4 worm cellular contexts compared by ENCODE assay signal in genomic region chrX:4007724-4008123, ce11.
TF ChIP-seq lines count a peak whose summit lies in the region.

No protein-coding gene starts in this region.

TF ChIP-seq in whole organism, L1 larva, 84 proteins besides CTCF, POLR2A, EP300 and RAD21 (continued from another document):
- TF ChIP-seq nhr-71 (tag; optimal IDR thresholded peaks at IDR 0.05; lab: Kevin White, UChicago) (peak; percentile 77), ceh-63 (GFP tag; optimal IDR thresholded peaks at IDR 0.05; lab: Kevin White, UChicago) (no peak), hlh-4 (tag; optimal IDR thresholded peaks at IDR 0.05; lab: Kevin White, UChicago) (no peak), lin-13 (GFP tag; optimal IDR thresholded peaks at IDR 0.05; lab: Kevin White, UChicago) (peak; percentile 15), ztf-11 (tag; optimal IDR thresholded peaks at IDR 0.05; lab: Kevin White, UChicago) (no peak), jun-1 (tag; optimal IDR thresholded peaks at IDR 0.05; lab: Kevin White, UChicago) (no peak), hpl-2 (GFP tag; optimal IDR thresholded peaks at IDR 0.05; lab: Kevin White, UChicago) (peak; percentile 88), skn-1 (tag; optimal IDR thresholded peaks at IDR 0.05; lab: Kevin White, UChicago) (no peak), mep-1 (tag; optimal IDR thresholded peaks at IDR 0.05; lab: Kevin White, UChicago) (peak; percentile 29), ces-1 (GFP tag; optimal IDR thresholded peaks at IDR 0.05; lab: Kevin White, UChicago) (no peak), ets-5 (GFP tag; IDR thresholded peaks at IDR 0.05; lab: Robert Waterston, UW) (no peak), elt-2 (tag; optimal IDR thresholded peaks at IDR 0.05; lab: Kevin White, UChicago) (peak; percentile 95), lsy-2 (tag; optimal IDR thresholded peaks at IDR 0.05; lab: Kevin White, UChicago) (peak; percentile 14 to 29), snu-23 (GFP tag; optimal IDR thresholded peaks at IDR 0.05; lab: Kevin White, UChicago) (peak; percentile 45), lin-14 (GFP tag; optimal IDR thresholded peaks at IDR 0.05; lab: Kevin White, UChicago) (peak; percentile 44), egl-13 (tag; optimal IDR thresholded peaks at IDR 0.05; lab: Kevin White, UChicago) (no peak)

TF ChIP-seq in whole organism, L2 larva, 48 proteins besides CTCF, POLR2A, EP300 and RAD21 (continued from another document):
- TF ChIP-seq nhr-10 (tag; optimal IDR thresholded peaks at IDR 0.05; lab: Kevin White, UChicago) (no peak), nhr-21 (tag; optimal IDR thresholded peaks at IDR 0.05; lab: Kevin White, UChicago) (peak; percentile 27), sma-9 (GFP tag; optimal IDR thresholded peaks at IDR 0.05; lab: Kevin White, UChicago) (peak; percentile 76), sma-9 (tag; optimal IDR thresholded peaks at IDR 0.05; lab: Kevin White, UChicago) (no peak), zag-1 (tag; optimal IDR thresholded peaks at IDR 0.05; lab: Kevin White, UChicago) (no peak), R02D3.7 (tag; optimal IDR thresholded peaks at IDR 0.05; lab: Kevin White, UChicago) (no peak), gmeb-1 (tag; optimal IDR thresholded peaks at IDR 0.05; lab: Kevin White, UChicago) (peak; percentile 72), Y55F3AM.14 (GFP tag; optimal IDR thresholded peaks at IDR 0.05; lab: Kevin White, UChicago) (no peak), sma-3 (GFP tag; optimal IDR thresholded peaks at IDR 0.05; lab: Kevin White, UChicago) (peak; percentile 71), lin-39 (tag; optimal IDR thresholded peaks at IDR 0.05; lab: Kevin White, UChicago) (no peak), lin-13 (GFP tag; optimal IDR thresholded peaks at IDR 0.05; lab: Kevin White, UChicago) (peak; percentile 41), unc-62 (GFP tag; optimal IDR thresholded peaks at IDR 0.05; lab: Kevin White, UChicago) (no peak), ceh-82 (tag; optimal IDR thresholded peaks at IDR 0.05; lab: Kevin White, UChicago) (no peak), mdl-1 (tag; optimal IDR thresholded peaks at IDR 0.05; lab: Kevin White, UChicago) (no peak), nhr-11 (tag; optimal IDR thresholded peaks at IDR 0.05; lab: Kevin White, UChicago) (no peak), nhr-12 (tag; optimal IDR thresholded peaks at IDR 0.05; lab: Kevin White, UChicago) (no peak), mbf-1 (tag; optimal IDR thresholded peaks at IDR 0.05; lab: Kevin White, UChicago) (no peak), ceh-16 (tag; optimal IDR thresholded peaks at IDR 0.05; lab: Kevin White, UChicago) (no peak), blmp-1 (tag; optimal IDR thresholded peaks at IDR 0.05; lab: Kevin White, UChicago; ENCODE audit: insufficient read depth) (no peak), nhr-6 (tag; optimal IDR thresholded peaks at IDR 0.05; lab: Kevin White, UChicago) (no peak), snpc-4 (tag; optimal IDR thresholded peaks at IDR 0.05; lab: Kevin White, UChicago) (no peak), elt-3 (tag; optimal IDR thresholded peaks at IDR 0.05; lab: Kevin White, UChicago) (no peak), peb-1 (tag; optimal IDR thresholded peaks at IDR 0.05; lab: Kevin White, UChicago) (no peak), nhr-25 (tag; optimal IDR thresholded peaks at IDR 0.05; lab: Kevin White, UChicago) (peak; percentile 73), unc-55 (GFP tag; optimal IDR thresholded peaks at IDR 0.05; lab: Kevin White, UChicago) (no peak), nhr-237 (tag; optimal IDR thresholded peaks at IDR 0.05; lab: Kevin White, UChicago) (no peak)

TF ChIP-seq in whole organism, L4 larva, 104 proteins besides CTCF, POLR2A, EP300 and RAD21 (continued from another document):
- no peak for TF ChIP-seq R02D3.7 (tag; optimal IDR thresholded peaks at IDR 0.05; lab: Kevin White, UChicago)
- peak in 1 of 2 experiments; percentile 59 for TF ChIP-seq lsy-2 (tag; optimal IDR thresholded peaks at IDR 0.05; lab: Kevin White, UChicago)
- TF ChIP-seq daf-16 (GFP tag; optimal IDR thresholded peaks at IDR 0.05; lab: Kevin White, UChicago) = peak in 1 of 2 experiments; percentile 80
- TF ChIP-seq daf-16 (tag; optimal IDR thresholded peaks at IDR 0.05; lab: Kevin White, UChicago) = peak; percentile 94
- peak in 1 of 2 experiments; percentile 44 for TF ChIP-seq hif-1 (tag; optimal IDR thresholded peaks at IDR 0.05; lab: Kevin White, UChicago)
- TF ChIP-seq mep-1 (tag; optimal IDR thresholded peaks at IDR 0.05; lab: Kevin White, UChicago) = peak; percentile 91
- no peak for TF ChIP-seq daf-12 (tag; optimal IDR thresholded peaks at IDR 0.05; lab: Kevin White, UChicago)
- TF ChIP-seq lin-38 (GFP tag; IDR thresholded peaks at IDR 0.05; lab: Robert Waterston, UW) = no peak
- TF ChIP-seq fkh-10 (GFP tag; optimal IDR thresholded peaks at IDR 0.05; lab: Kevin White, UChicago) = no peak
- TF ChIP-seq T20F7.1 (GFP tag; optimal IDR thresholded peaks at IDR 0.05; lab: Kevin White, UChicago) = peak; percentile 76
- TF ChIP-seq ceh-20 (GFP tag; IDR thresholded peaks at IDR 0.05; lab: Robert Waterston, UW) = peak; percentile 79
- peak; percentile 69 for TF ChIP-seq php-3 (GFP tag; IDR thresholded peaks at IDR 0.05; lab: Robert Waterston, UW)
- TF ChIP-seq ztf-7 (tag; optimal IDR thresholded peaks at IDR 0.05; lab: Kevin White, UChicago) = peak; percentile 98
- no peak for TF ChIP-seq egl-27 (tag; optimal IDR thresholded peaks at IDR 0.05; lab: Kevin White, UChicago)
- peak; percentile 61 for TF ChIP-seq nhr-10 (tag; optimal IDR thresholded peaks at IDR 0.05; lab: Kevin White, UChicago)
- TF ChIP-seq lin-1 (GFP tag; IDR thresholded peaks at IDR 0.05; lab: Robert Waterston, UW) = peak; percentile 49
- peak; percentile 87 for TF ChIP-seq tra-1 (GFP tag; IDR thresholded peaks at IDR 0.05; lab: Robert Waterston, UW)
- TF ChIP-seq F37D6.2 (tag; optimal IDR thresholded peaks at IDR 0.05; lab: Kevin White, UChicago) = no peak
- peak; percentile 92 for TF ChIP-seq nhr-28 (tag; optimal IDR thresholded peaks at IDR 0.05; lab: Kevin White, UChicago)
- 0 out of 2 replicates have a peak, but pooled peaks have one; percentile 20 for TF ChIP-seq pha-4 (GFP tag; IDR thresholded peaks at IDR 0.05; lab: Robert Waterston, UW)
- no peak for TF ChIP-seq pha-4 (tag; optimal IDR thresholded peaks at IDR 0.05; lab: Kevin White, UChicago)
- peak; percentile 69 for TF ChIP-seq lin-13 (GFP tag; optimal IDR thresholded peaks at IDR 0.05; lab: Kevin White, UChicago)
- TF ChIP-seq duxl-1 (tag; optimal IDR thresholded peaks at IDR 0.05; lab: Kevin White, UChicago; ENCODE audit: poor library complexity) = peak; percentile 55

TF ChIP-seq in whole organism, young adult, 124 proteins besides CTCF, POLR2A, EP300 and RAD21 (continued from another document):
- TF ChIP-seq C06A6.2 (GFP tag; conservative IDR thresholded peaks at IDR 0.05; lab: Robert Waterston, UW) (no peak), Y95B8A.8 (GFP tag; IDR thresholded peaks at IDR 0.05; lab: Robert Waterston, UW) (no peak), zim-3 (tag; optimal IDR thresholded peaks at IDR 0.05; lab: Kevin White, UChicago) (no peak), athp-1 (tag; optimal IDR thresholded peaks at IDR 0.05; lab: Kevin White, UChicago) (no peak), ztf-26 (tag; optimal IDR thresholded peaks at IDR 0.05; lab: Kevin White, UChicago) (peak; percentile 45), sdz-38 (tag; optimal IDR thresholded peaks at IDR 0.05; lab: Kevin White, UChicago) (no peak), ccch-3 (GFP tag; optimal IDR thresholded peaks at IDR 0.05; lab: Kevin White, UChicago) (no peak), F57A8.1 (GFP tag; optimal IDR thresholded peaks at IDR 0.05; lab: Kevin White, UChicago) (no peak), ama-1 (optimal IDR thresholded peaks at IDR 0.05; lab: Kevin White, UChicago) (no peak), ama-1 (GFP tag; optimal IDR thresholded peaks at IDR 0.05; lab: Kevin White, UChicago) (peak in 1 of 2 experiments; percentile 9), egrh-3 (GFP tag; IDR thresholded peaks at IDR 0.05; lab: Robert Waterston, UW) (no peak), T07F8.4 (tag; optimal IDR thresholded peaks at IDR 0.05; lab: Kevin White, UChicago) (no peak), D2030.7 (GFP tag; IDR thresholded peaks at IDR 0.05; lab: Robert Waterston, UW) (no peak), nhr-90 (tag; optimal IDR thresholded peaks at IDR 0.05; lab: Kevin White, UChicago) (peak; percentile 87), mxl-1 (tag; optimal IDR thresholded peaks at IDR 0.05; lab: Kevin White, UChicago) (no peak), xnd-1 (tag; optimal IDR thresholded peaks at IDR 0.05; lab: Kevin White, UChicago) (no peak), hsf-1 (GFP tag; IDR thresholded peaks at IDR 0.05; lab: Robert Waterston, UW) (no peak), nhr-80 (tag; optimal IDR thresholded peaks at IDR 0.05; lab: Kevin White, UChicago) (peak; percentile 96), nfyb-1 (GFP tag; IDR thresholded peaks at IDR 0.05; lab: Robert Waterston, UW) (no peak), sea-2 (GFP tag; IDR thresholded peaks at IDR 0.05; lab: Robert Waterston, UW) (no peak), ets-4 (GFP tag; optimal IDR thresholded peaks at IDR 0.05; lab: Kevin White, UChicago) (peak; percentile 57), ZK185.1 (tag; optimal IDR thresholded peaks at IDR 0.05; lab: Kevin White, UChicago; ENCODE audit: poor library complexity, severe bottlenecking) (no peak), ceh-27 (GFP tag; optimal IDR thresholded peaks at IDR 0.05; lab: Kevin White, UChicago) (no peak), egl-44 (GFP tag; IDR thresholded peaks at IDR 0.05; lab: Robert Waterston, UW) (no peak), F39B2.1 (GFP tag; IDR thresholded peaks at IDR 0.05; lab: Robert Waterston, UW) (no peak), ceh-91 (GFP tag; IDR thresholded peaks at IDR 0.05; lab: Robert Waterston, UW) (no peak), madf-6 (GFP tag; IDR thresholded peaks at IDR 0.05; lab: Robert Waterston, UW) (no peak), let-526 (GFP tag; IDR thresholded peaks at IDR 0.05; lab: Robert Waterston, UW) (no peak), snpc-1.3 (tag; optimal IDR thresholded peaks at IDR 0.05; lab: Kevin White, UChicago; ENCODE audit: insufficient read depth) (no peak), ceh-100 (GFP tag; IDR thresholded peaks at IDR 0.05; lab: Robert Waterston, UW) (no peak), F37B4.10 (GFP tag; IDR thresholded peaks at IDR 0.05; lab: Robert Waterston, UW) (no peak), nhr-27 (tag; optimal IDR thresholded peaks at IDR 0.05; lab: Kevin White, UChicago) (no peak), nhr-179 (tag; optimal IDR thresholded peaks at IDR 0.05; lab: Kevin White, UChicago) (peak; percentile 2), ztf-22 (GFP tag; optimal IDR thresholded peaks at IDR 0.05; lab: Kevin White, UChicago) (peak; percentile 71), mes-4 (tag; optimal IDR thresholded peaks at IDR 0.05; lab: Kevin White, UChicago) (no peak), hlh-12 (tag; optimal IDR thresholded peaks at IDR 0.05; lab: Kevin White, UChicago) (no peak), snpc-1.1 (tag; optimal IDR thresholded peaks at IDR 0.05; lab: Kevin White, UChicago; ENCODE audit: insufficient read depth) (no peak), K12H6.12 (tag; optimal IDR thresholded peaks at IDR 0.05; lab: Kevin White, UChicago) (no peak), zfh-2 (GFP tag; conservative IDR thresholded peaks at IDR 0.05; lab: Robert Waterston, UW) (no peak), B0261.1 (tag; optimal IDR thresholded peaks at IDR 0.05; lab: Kevin White, UChicago) (no peak), madf-10 (tag; optimal IDR thresholded peaks at IDR 0.05; lab: Kevin White, UChicago) (peak; percentile 81), hrde-1 (tag; optimal IDR thresholded peaks at IDR 0.05; lab: Kevin White, UChicago; ENCODE audit: borderline replicate concordance) (no peak), F57C9.4 (tag; optimal IDR thresholded peaks at IDR 0.05; lab: Kevin White, UChicago) (no peak), C17E4.6 (GFP tag; IDR thresholded peaks at IDR 0.05; lab: Robert Waterston, UW) (no peak), cebp-1 (GFP tag; IDR thresholded peaks at IDR 0.05; lab: Robert Waterston, UW) (no peak), cebp-1 (tag; optimal IDR thresholded peaks at IDR 0.05; lab: Kevin White, UChicago) (peak; percentile 55), ekl-4 (GFP tag; IDR thresholded peaks at IDR 0.05; lab: Robert Waterston, UW) (no peak), Y67H2A.10 (GFP tag; conservative IDR thresholded peaks at IDR 0.05; lab: Robert Waterston, UW) (no peak), ztf-18 (tag; optimal IDR thresholded peaks at IDR 0.05; lab: Kevin White, UChicago) (no peak), K11D2.4 (GFP tag; IDR thresholded peaks at IDR 0.05; lab: Robert Waterston, UW) (no peak), ztf-28 (GFP tag; IDR thresholded peaks at IDR 0.05; lab: Robert Waterston, UW) (no peak), mcd-1 (GFP tag; IDR thresholded peaks at IDR 0.05; lab: Robert Waterston, UW) (no peak), madf-8 (GFP tag; conservative IDR thresholded peaks at IDR 0.05; lab: Robert Waterston, UW) (no peak), cebp-2 (GFP tag; IDR thresholded peaks at IDR 0.05; lab: Robert Waterston, UW) (0 out of 2 replicates have a peak, but pooled peaks have one; percentile 33), atf-7 (tag; optimal IDR thresholded peaks at IDR 0.05; lab: Kevin White, UChicago) (peak; percentile 44), hlh-26 (GFP tag; conservative IDR thresholded peaks at IDR 0.05; lab: Robert Waterston, UW) (no peak), tlf-1 (GFP tag; optimal IDR thresholded peaks at IDR 0.05; lab: Kevin White, UChicago) (peak; percentile 32), repo-1 (tag; optimal IDR thresholded peaks at IDR 0.05; lab: Kevin White, UChicago) (no peak), ztf-6 (GFP tag; IDR thresholded peaks at IDR 0.05; lab: Robert Waterston, UW) (no peak), attf-5 (GFP tag; optimal IDR thresholded peaks at IDR 0.05; lab: Kevin White, UChicago) (no peak), somi-1 (GFP tag; optimal IDR thresholded peaks at IDR 0.05; lab: Kevin White, UChicago) (no peak), Y56A3A.18 (GFP tag; IDR thresholded peaks at IDR 0.05; lab: Robert Waterston, UW) (0 out of 2 replicates have a peak, but pooled peaks have one; percentile 61), nfya-2 (GFP tag; IDR thresholded peaks at IDR 0.05; lab: Robert Waterston, UW) (no peak), pha-4 (tag; optimal IDR thresholded peaks at IDR 0.05; lab: Kevin White, UChicago) (no peak), bed-1 (GFP tag; IDR thresholded peaks at IDR 0.05; lab: Robert Waterston, UW) (no peak), ceh-79 (tag; optimal IDR thresholded peaks at IDR 0.05; lab: Kevin White, UChicago) (no peak)
TF ChIP-seq in whole organism, young adult: peak in this region for 20.
